Worm (Caenorhabditis elegans) whole organism, L4 larva: ENCODE data around the gene ulp-1.

ENCODE experiments used
- ZK546.5 ChIP-seq, 2 experiments: sonication (generic microtip); optimal IDR thresholded peaks; 2 replicates each; lab custom pipeline; 2017; ENCODE audit warnings: missing biosample characterization in 2 of 2, missing genetic modification characterization in 2 of 2
- ama-1 ChIP-seq: fragments of 150-350 bp; optimal IDR thresholded peaks from 2 replicates; lab custom pipeline; 2014; ENCODE audit warnings: inconsistent platforms, mixed read lengths
- ces-1 ChIP-seq: fragments of 150-350 bp; sonication (generic microtip); optimal IDR thresholded peaks from 4 replicates; lab custom pipeline; 2014; ENCODE audit warnings: missing biosample characterization, missing genetic modification reagents, missing genetic modification characterization
- cey-2 ChIP-seq: sonication (generic microtip); optimal IDR thresholded peaks from 3 replicates; lab custom pipeline; 2017; ENCODE audit warnings: missing genetic modification characterization, mild to moderate bottlenecking, missing compliant biosample characterization, antibody characterized with exemption, borderline replicate concordance; ENCODE audit not compliant: insufficient read depth
- dmd-8 ChIP-seq: fragments of 200-800 bp; sonication (Bioruptor generic); IDR thresholded peaks from 2 replicates; pipeline ENCODE4 v1.3.6; 2022; ENCODE audit warnings: missing genetic modification characterization, missing compliant biosample characterization
- duxl-1 ChIP-seq: sonication (generic microtip); optimal IDR thresholded peaks from 2 replicates; lab custom pipeline; 2016; ENCODE audit warnings: mild to moderate bottlenecking, missing genetic modification characterization, moderate library complexity, missing compliant biosample characterization; ENCODE audit not compliant: poor library complexity
- egl-27 ChIP-seq: sonication (generic microtip); optimal IDR thresholded peaks from 3 replicates; lab custom pipeline; 2017; ENCODE audit warnings: missing biosample characterization, missing genetic modification reagents, missing genetic modification characterization
- lin-13 ChIP-seq: fragments of 150-350 bp; optimal IDR thresholded peaks from 2 replicates; lab custom pipeline; 2014; ENCODE audit warnings: missing biosample characterization, missing genetic modification reagents, missing genetic modification characterization
- nhr-237 ChIP-seq: sonication (generic microtip); optimal IDR thresholded peaks from 2 replicates; lab custom pipeline; 2017; ENCODE audit warnings: missing biosample characterization, missing genetic modification characterization

DNA sequence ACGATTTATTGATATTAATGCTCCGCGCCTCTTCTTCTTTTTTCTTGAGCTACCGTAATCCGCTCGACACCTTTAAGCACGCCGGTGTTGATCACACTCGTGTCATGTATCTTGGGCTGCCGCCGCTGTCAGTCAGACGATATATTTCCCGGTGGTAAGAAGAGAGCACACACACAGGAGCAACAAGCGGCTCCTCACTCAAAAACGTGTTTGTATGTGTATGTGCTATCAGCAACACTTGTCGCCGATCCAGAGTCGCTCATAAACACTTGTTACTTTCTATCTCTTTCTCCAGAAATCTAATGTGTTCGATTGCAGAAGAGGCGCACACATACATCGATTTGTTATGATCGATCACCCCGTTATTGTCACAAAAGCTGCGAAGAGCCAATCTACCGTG, 29.0 kb downstream of the ulp-1 start:
- no peak for TF ChIP-seq lin-13 (GFP tag; lab: Kevin White, UChicago)
- TF ChIP-seq dmd-8 (GFP tag; lab: Robert Waterston, UW) = no peak
- TF ChIP-seq ces-1 (GFP tag; lab: Kevin White, UChicago) = no peak
- TF ChIP-seq ZK546.5 (tag; optimal IDR thresholded peaks at IDR 0.05; lab: Kevin White, UChicago) = no peak
- no peak for TF ChIP-seq nhr-237 (tag; lab: Kevin White, UChicago)
- no peak for TF ChIP-seq egl-27 (tag; lab: Kevin White, UChicago)
- TF ChIP-seq ama-1 (lab: Kevin White, UChicago) = no peak
- no peak for TF ChIP-seq cey-2 (tag; lab: Kevin White, UChicago)
- no peak for TF ChIP-seq duxl-1
